Fruit fly (Drosophila melanogaster) whole organism, embryonic: ENCODE data around the gene trbl.

Source experiments
- ATbp ChIP-seq: fragments of 200-800 bp; sonication (Bioruptor generic); optimal IDR thresholded peaks from 2 replicates; lab custom pipeline; 2017; ENCODE audit warnings: missing biosample characterization, mild to moderate bottlenecking, missing genetic modification characterization, missing genetic modification reagents
- Atf6 ChIP-seq: fragments of 200-800 bp; sonication (Bioruptor generic); IDR thresholded peaks from 2 replicates; pipeline ENCODE4 v1.3.6; 2022; ENCODE audit warnings: missing biosample characterization, missing genetic modification characterization
- CG10147 ChIP-seq: fragments of 200-800 bp; sonication (Bioruptor generic); optimal IDR thresholded peaks from 2 replicates; lab custom pipeline; 2019; ENCODE audit warnings: missing biosample characterization, mild to moderate bottlenecking, missing genetic modification characterization, moderate library complexity
- CG11085 ChIP-seq: fragments of 200-800 bp; sonication (Bioruptor generic); IDR thresholded peaks from 2 replicates; pipeline ENCODE4 v1.3.6; 2022; ENCODE audit warnings: missing biosample characterization, missing genetic modification characterization
- CG14965 ChIP-seq: fragments of 200-800 bp; sonication (Bioruptor generic); optimal IDR thresholded peaks from 2 replicates; lab custom pipeline; 2016; ENCODE audit warnings: missing biosample characterization, missing genetic modification characterization, borderline replicate concordance
- CG1602 ChIP-seq: fragments of 200-800 bp; sonication (Bioruptor generic); optimal IDR thresholded peaks from 3 replicates; lab custom pipeline; 2016; ENCODE audit warnings: missing biosample characterization, missing genetic modification characterization
- CG16815 ChIP-seq: fragments of 200-800 bp; sonication (Bioruptor generic); optimal IDR thresholded peaks from 3 replicates; lab custom pipeline; 2017; ENCODE audit warnings: missing biosample characterization, mild to moderate bottlenecking, missing genetic modification characterization
- CG31224 ChIP-seq: fragments of 200-800 bp; sonication (Bioruptor generic); IDR thresholded peaks from 2 replicates; pipeline ENCODE4 v1.3.6; 2022; ENCODE audit warnings: missing biosample characterization, missing genetic modification characterization
- CG3995 ChIP-seq: fragments of 200-800 bp; sonication (Bioruptor generic); optimal IDR thresholded peaks from 3 replicates; lab custom pipeline; 2016; ENCODE audit warnings: missing biosample characterization, missing genetic modification characterization
- CG6689 ChIP-seq: fragments of 200-800 bp; sonication (Bioruptor generic); IDR thresholded peaks from 2 replicates; pipeline ENCODE4 v1.3.6; 2022; ENCODE audit warnings: missing biosample characterization, missing genetic modification characterization
- CG6791 ChIP-seq: fragments of 200-800 bp; sonication (Bioruptor generic); IDR thresholded peaks from 3 replicates; pipeline ENCODE4 v1.3.6; 2022; ENCODE audit warnings: missing biosample characterization, missing genetic modification characterization; ENCODE audit not compliant: partially characterized antibody
- CG7271 ChIP-seq: fragments of 200-800 bp; sonication (Bioruptor generic); optimal IDR thresholded peaks from 2 replicates; lab custom pipeline; 2018; ENCODE audit warnings: missing biosample characterization, mild to moderate bottlenecking, missing genetic modification characterization, moderate library complexity
- CG7556 ChIP-seq: fragments of 200-800 bp; sonication (Bioruptor generic); optimal IDR thresholded peaks from 2 replicates; lab custom pipeline; 2017; ENCODE audit warnings: missing biosample characterization, mild to moderate bottlenecking, missing genetic modification characterization
- CG7928 ChIP-seq: fragments of 200-800 bp; sonication (Bioruptor generic); optimal IDR thresholded peaks from 2 replicates; lab custom pipeline; 2017; ENCODE audit warnings: missing biosample characterization, mild to moderate bottlenecking, missing genetic modification characterization
- CG9797 ChIP-seq: fragments of 200-800 bp; sonication (Bioruptor generic); optimal IDR thresholded peaks from 3 replicates; lab custom pipeline; 2018; ENCODE audit warnings: missing biosample characterization, mild to moderate bottlenecking, missing genetic modification characterization
- D19B ChIP-seq: fragments of 200-800 bp; sonication (Bioruptor generic); optimal IDR thresholded peaks from 2 replicates; lab custom pipeline; 2017; ENCODE audit warnings: missing biosample characterization, mild to moderate bottlenecking, missing genetic modification characterization
- Dbx ChIP-seq: fragments of 200-800 bp; sonication (Bioruptor generic); IDR thresholded peaks from 3 replicates; pipeline ENCODE4 v1.3.6; 2022; ENCODE audit warnings: missing biosample characterization, missing genetic modification characterization
- Hr51 ChIP-seq, 2 experiments: fragments of 200-800 bp; sonication (Bioruptor generic); optimal IDR thresholded peaks; 2 replicates in 1 of 2; 3 replicates in 1 of 2; lab custom pipeline; 2016 to 2018; ENCODE audit warnings: missing biosample characterization in 2 of 2, missing genetic modification characterization in 2 of 2, mild to moderate bottlenecking in 1 of 2, moderate library complexity in 1 of 2
- Lpt ChIP-seq: fragments of >200 bp; optimal IDR thresholded peaks from 2 replicates; lab custom pipeline; 2018; ENCODE audit warnings: missing biosample characterization, missing genetic modification characterization
- MBD-R2 ChIP-seq: fragments of 200-800 bp; sonication (Bioruptor generic); IDR thresholded peaks from 2 replicates; pipeline ENCODE4 v1.3.6; 2022; ENCODE audit warnings: missing biosample characterization, missing genetic modification characterization
- Mad ChIP-seq: fragments of 200-800 bp; sonication (Bioruptor generic); optimal IDR thresholded peaks from 2 replicates; lab custom pipeline; 2016; ENCODE audit warnings: missing biosample characterization, missing genetic modification characterization
- Med ChIP-seq: fragments of 200-800 bp; sonication (Bioruptor generic); peaks from one replicate; lab custom pipeline; 2016; ENCODE audit warnings: missing biosample characterization, missing genetic modification characterization, mild to moderate bottlenecking, inconsistent platforms, moderate library complexity
- NC2β ChIP-seq: fragments of 200-800 bp; sonication (Bioruptor generic); optimal IDR thresholded peaks from 2 replicates; lab custom pipeline; 2016; ENCODE audit warnings: missing biosample characterization, missing genetic modification characterization
- Pdp1 ChIP-seq, 2 experiments: fragments of 200-800 bp; sonication (Bioruptor generic); optimal IDR thresholded peaks; 3 replicates each; lab custom pipeline; 2016; ENCODE audit warnings: missing biosample characterization in 2 of 2, missing genetic modification characterization in 2 of 2, mild to moderate bottlenecking in 1 of 2, moderate library complexity in 1 of 2
- Ravus ChIP-seq: fragments of 200-800 bp; sonication (Bioruptor generic); IDR thresholded peaks from 2 replicates; pipeline ENCODE4 v1.3.6; 2022; ENCODE audit warnings: missing biosample characterization, missing genetic modification characterization
- Rx ChIP-seq: fragments of 200-800 bp; sonication (Bioruptor generic); IDR thresholded peaks from 2 replicates; pipeline ENCODE4 v1.3.6; 2022; ENCODE audit warnings: missing biosample characterization, missing genetic modification characterization
- Taf1 ChIP-seq: fragments of 200-800 bp; sonication (Bioruptor generic); IDR thresholded peaks from 2 replicates; pipeline ENCODE4 v1.3.6; 2022; ENCODE audit warnings: missing biosample characterization, missing genetic modification characterization
- Xbp1 ChIP-seq: fragments of 200-800 bp; sonication (Bioruptor generic); optimal IDR thresholded peaks from 3 replicates; lab custom pipeline; 2016; ENCODE audit warnings: missing biosample characterization, mild to moderate bottlenecking, missing genetic modification characterization
- ac ChIP-seq: fragments of 200-800 bp; sonication (Bioruptor generic); optimal IDR thresholded peaks from 3 replicates; lab custom pipeline; 2017; ENCODE audit warnings: missing biosample characterization, mild to moderate bottlenecking, missing genetic modification characterization
- bcd ChIP-seq: fragments of 200-800 bp; sonication (Bioruptor generic); optimal IDR thresholded peaks from 2 replicates; lab custom pipeline; 2017; ENCODE audit warnings: missing biosample characterization, mild to moderate bottlenecking, missing genetic modification characterization
- bowl ChIP-seq: fragments of 200-800 bp; sonication (Bioruptor generic); IDR thresholded peaks from 2 replicates; pipeline ENCODE4 v1.3.6; 2022; ENCODE audit warnings: missing biosample characterization, missing genetic modification characterization
- btn ChIP-seq: fragments of 200-800 bp; sonication (Bioruptor generic); optimal IDR thresholded peaks from 2 replicates; lab custom pipeline; 2016; ENCODE audit warnings: missing biosample characterization, missing genetic modification characterization
- chm ChIP-seq: fragments of 200-800 bp; sonication (Bioruptor generic); IDR thresholded peaks from 2 replicates; pipeline ENCODE4 v1.3.6; 2022; ENCODE audit warnings: missing biosample characterization, missing genetic modification characterization
- dmrt99B ChIP-seq: fragments of 200-800 bp; sonication (Bioruptor generic); optimal IDR thresholded peaks from 2 replicates; lab custom pipeline; 2018; ENCODE audit warnings: missing biosample characterization, mild to moderate bottlenecking, missing genetic modification characterization, moderate library complexity
- ems ChIP-seq: fragments of 200-800 bp; sonication (Bioruptor generic); optimal IDR thresholded peaks from 3 replicates; lab custom pipeline; 2016; ENCODE audit warnings: missing biosample characterization, missing genetic modification characterization
- hbn ChIP-seq: fragments of 200-800 bp; sonication (Bioruptor generic); IDR thresholded peaks from 2 replicates; pipeline ENCODE4 v1.3.6; 2022; ENCODE audit warnings: missing biosample characterization, missing genetic modification characterization; ENCODE audit not compliant: partially characterized antibody
- her ChIP-seq: fragments of 200-800 bp; sonication (Bioruptor generic); optimal IDR thresholded peaks from 2 replicates; lab custom pipeline; 2016; ENCODE audit warnings: missing biosample characterization, missing genetic modification characterization
- insv ChIP-seq, 2 experiments: fragments of 200-800 bp; sonication (Bioruptor generic); optimal IDR thresholded peaks; 3 replicates each; lab custom pipeline; 2016 to 2018; ENCODE audit warnings: missing biosample characterization in 2 of 2, missing genetic modification characterization in 2 of 2
- knrl ChIP-seq: fragments of 200-800 bp; sonication (Bioruptor generic); IDR thresholded peaks from 3 replicates; pipeline ENCODE4 v1.3.6; 2022; ENCODE audit warnings: missing biosample characterization, missing genetic modification characterization; ENCODE audit not compliant: partially characterized antibody
- mam ChIP-seq: fragments of 200-800 bp; sonication (Bioruptor generic); optimal IDR thresholded peaks from 3 replicates; lab custom pipeline; 2016; ENCODE audit warnings: missing biosample characterization, missing genetic modification characterization
- sens ChIP-seq: fragments of 200-800 bp; sonication (Bioruptor generic); peaks from one replicate; lab custom pipeline; 2016; ENCODE audit warnings: missing biosample characterization, missing genetic modification characterization
- sisA ChIP-seq: fragments of 200-800 bp; sonication (Bioruptor generic); IDR thresholded peaks from 2 replicates; pipeline ENCODE4 v1.3.6; 2022; ENCODE audit warnings: missing biosample characterization, missing genetic modification characterization
- slp2 ChIP-seq: fragments of 200-800 bp; sonication (Bioruptor generic); optimal IDR thresholded peaks from 2 replicates; lab custom pipeline; 2016; ENCODE audit warnings: missing biosample characterization, missing genetic modification characterization
- sr ChIP-seq: fragments of 200-800 bp; sonication (Bioruptor generic); IDR thresholded peaks from 3 replicates; pipeline ENCODE4 v1.3.6; 2022; ENCODE audit warnings: missing biosample characterization, missing genetic modification characterization
- ssp ChIP-seq: fragments of 200-800 bp; sonication (Bioruptor generic); IDR thresholded peaks from 2 replicates; pipeline ENCODE4 v1.3.6; 2022; ENCODE audit warnings: missing biosample characterization, missing genetic modification characterization
- tgo ChIP-seq: fragments of 200-800 bp; sonication (Bioruptor generic); IDR thresholded peaks from 3 replicates; pipeline ENCODE4 v1.3.6; 2022; ENCODE audit warnings: missing biosample characterization, missing genetic modification characterization
- tup ChIP-seq: fragments of 200-800 bp; sonication (Bioruptor generic); optimal IDR thresholded peaks from 2 replicates; lab custom pipeline; 2016; ENCODE audit warnings: missing biosample characterization, mild to moderate bottlenecking, missing genetic modification characterization, moderate library complexity
- yki ChIP-seq: fragments of >200 bp; optimal IDR thresholded peaks from 3 replicates; lab custom pipeline; 2018

trbl gene

DNA sequence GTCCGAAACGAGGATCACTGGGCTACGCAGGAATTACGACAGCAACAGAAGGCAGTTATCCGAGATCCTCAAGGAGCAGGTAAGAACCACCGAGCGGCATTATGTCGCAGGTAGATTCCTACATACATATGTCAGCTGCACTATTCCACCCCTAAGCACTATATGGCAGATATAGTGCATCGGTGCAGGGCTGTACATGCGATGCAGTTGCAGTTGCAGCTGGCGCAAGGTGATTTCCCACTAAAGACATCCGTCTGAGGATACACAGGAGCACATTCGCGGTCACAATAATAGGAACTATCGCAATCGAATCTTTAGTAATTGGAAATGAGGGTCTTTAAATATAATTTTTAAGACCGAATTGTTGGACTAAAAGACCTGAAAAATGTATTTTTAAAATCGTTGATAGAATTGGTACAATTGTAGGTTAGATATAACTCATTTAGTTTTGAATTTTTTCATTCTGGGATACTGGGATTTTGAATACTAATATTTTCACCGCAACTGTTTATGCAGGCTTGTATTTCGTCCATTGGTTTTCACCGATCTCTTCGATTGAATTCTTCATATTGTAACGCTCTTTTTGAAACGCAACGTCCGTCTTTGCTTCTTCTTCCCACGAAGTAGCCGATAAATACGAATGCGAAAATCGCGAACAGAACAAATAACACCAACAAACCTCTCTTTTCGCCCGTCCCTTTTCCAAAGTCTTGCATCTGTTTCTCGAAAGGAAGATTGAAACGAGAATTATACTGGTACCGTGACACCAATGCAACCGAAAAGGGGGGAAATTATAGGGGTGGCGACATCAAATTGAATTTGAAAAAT lies 1.5 kb upstream of the trbl start (continued):
- TF ChIP-seq CG16815 (GFP tag; lab: Kevin White, UChicago) (peak; percentile 50), ATbp (GFP tag; lab: Kevin White, UChicago) (no peak), yki (no peak), Dbx (GFP tag; lab: Robert Waterston, UW) (no peak), CG7556 (GFP tag; lab: Kevin White, UChicago) (no peak), sisA (no peak), hbn (GFP tag; lab: Robert Waterston, UW) (no peak), btn (GFP tag; lab: Kevin White, UChicago) (no peak), her (GFP tag; lab: Kevin White, UChicago) (no peak), NC2β (peak; percentile 51), tgo (GFP tag; lab: Robert Waterston, UW) (no peak), Lpt (GFP tag; lab: Kevin White, UChicago) (no peak), ac (GFP tag; lab: Kevin White, UChicago) (peak; percentile 99), MBD-R2 (GFP tag; lab: Robert Waterston, UW) (no peak), Ravus (GFP tag; lab: Robert Waterston, UW) (no peak), chm (GFP tag; lab: Robert Waterston, UW) (0 out of 2 replicates have a peak, but pooled peaks have one; percentile 15), ems (no peak), CG10147 (GFP tag; lab: Kevin White, UChicago) (no peak), dmrt99B (tag; lab: Kevin White, UChicago) (no peak), CG1602 (GFP tag; lab: Kevin White, UChicago) (no peak), sr (GFP tag; lab: Robert Waterston, UW) (no peak), CG6689 (peak; percentile 31; the same call in 1 of the 2 replicates), Xbp1 (GFP tag; lab: Kevin White, UChicago) (no peak)
- TF ChIP-seq, all 482 proteins: peak for 104

DNA sequence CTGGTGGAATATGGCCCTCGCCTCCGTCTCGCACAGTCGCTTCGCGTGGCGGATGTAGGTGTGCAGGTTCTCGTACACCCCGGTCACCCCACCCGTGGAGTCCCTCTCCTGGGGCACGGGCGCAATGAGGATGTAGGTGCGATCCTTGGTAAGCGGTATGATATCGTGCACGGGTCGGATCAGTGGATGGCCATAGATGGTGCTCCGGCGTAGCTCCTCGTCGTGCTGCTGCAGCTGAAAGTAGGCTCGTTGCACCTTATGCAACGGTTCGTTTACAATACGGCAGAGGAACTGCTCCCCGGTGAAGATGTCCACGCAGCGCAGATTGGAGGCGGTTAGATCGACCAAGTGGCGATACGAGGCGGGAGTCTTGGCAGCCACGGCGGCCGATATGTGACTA lies 894 bp downstream of the trbl start:
- TF ChIP-seq Med (GFP tag; lab: Kevin White, UChicago), result peak; percentile 17
- no peak for TF ChIP-seq CG31224 (GFP tag; lab: Robert Waterston, UW)
- peak; percentile 82 for TF ChIP-seq sens (GFP tag; lab: Kevin White, UChicago)
- TF ChIP-seq Hr51 (GFP tag; optimal IDR thresholded peaks at IDR 0.05; lab: Kevin White, UChicago), result peak in 1 of 2 experiments; percentile 5
- peak in 1 of 2 experiments; percentile 10 for TF ChIP-seq Pdp1 (GFP tag; optimal IDR thresholded peaks at IDR 0.05; lab: Kevin White, UChicago)
- no peak for TF ChIP-seq ssp (GFP tag; lab: Robert Waterston, UW)

DNA sequence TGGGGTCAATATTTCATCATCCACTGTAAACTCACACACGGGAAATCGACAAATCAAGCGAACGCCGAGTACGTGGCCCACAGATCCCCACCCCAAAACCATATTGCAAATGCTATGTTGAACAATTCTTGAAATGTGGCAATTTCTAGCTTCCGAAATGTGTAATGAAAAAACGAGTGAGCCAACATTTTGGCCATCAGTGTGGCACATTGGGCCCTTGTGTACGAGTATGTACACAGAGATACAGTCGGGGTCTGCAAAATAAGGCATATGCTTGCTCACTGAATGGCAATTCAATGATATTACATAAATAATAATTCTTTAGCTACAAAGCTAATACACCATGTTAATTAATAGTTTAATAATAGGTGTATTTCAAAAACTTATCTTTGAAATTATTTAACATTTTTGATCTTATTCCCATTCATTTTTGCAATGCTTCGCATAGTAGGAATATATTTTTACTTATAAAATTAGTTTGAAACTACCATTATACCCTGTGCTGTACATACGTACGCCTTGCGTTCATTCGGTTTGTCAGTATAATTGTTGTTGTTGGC lies 1.8 kb downstream of the trbl start:
- TF ChIP-seq slp2 (GFP tag; lab: Kevin White, UChicago), result peak; percentile 73
- peak; percentile 87 for TF ChIP-seq bcd (GFP tag; lab: Kevin White, UChicago)
- TF ChIP-seq CG7928, result peak; percentile 26
- TF ChIP-seq Taf1, result peak; percentile 67; the same call in 1 of the 2 replicates
- peak; percentile 14; the same call in 1 of the 3 replicates for TF ChIP-seq knrl
- peak; percentile 68 for TF ChIP-seq bowl (GFP tag; lab: Robert Waterston, UW)
- peak; percentile 86 for TF ChIP-seq mam (GFP tag; lab: Kevin White, UChicago)
- peak; percentile 92 for TF ChIP-seq Atf6 (GFP tag; lab: Robert Waterston, UW)
- TF ChIP-seq insv (GFP tag; optimal IDR thresholded peaks at IDR 0.05; lab: Kevin White, UChicago), result peak in 1 of 2 experiments; percentile 57
- TF ChIP-seq tup (GFP tag; lab: Kevin White, UChicago), result peak; percentile 56
- no peak for TF ChIP-seq CG6791 (GFP tag; lab: Robert Waterston, UW)
- peak; percentile 68 for TF ChIP-seq D19B (GFP tag; lab: Kevin White, UChicago)
- no peak; the same call in none of the 2 replicates for TF ChIP-seq Rx (GFP tag; lab: Robert Waterston, UW)
- TF ChIP-seq CG3995 (GFP tag; lab: Kevin White, UChicago), result peak; percentile 55
- TF ChIP-seq CG11085 (GFP tag; lab: Robert Waterston, UW), result peak; percentile 77
- peak; percentile 82 for TF ChIP-seq Mad (GFP tag; lab: Kevin White, UChicago)
- no peak for TF ChIP-seq CG9797 (GFP tag; lab: Kevin White, UChicago)
- no peak for TF ChIP-seq CG7271 (tag; lab: Kevin White, UChicago)
- peak; percentile 45 for TF ChIP-seq CG14965 (GFP tag; lab: Kevin White, UChicago)
